Worm (Caenorhabditis elegans) whole organism, L1 larva: ENCODE measurements around the gene B0334.5.
A peak's percentile ranks its signal among the peaks of the same experiment; 100 is the strongest.

Experiments
- Y116A8C.19 ChIP-seq: sonication (generic microtip); optimal IDR thresholded peaks from 2 replicates; lab custom pipeline; 2016; ENCODE audit warnings: missing compliant biosample characterization, missing genetic modification characterization, borderline replicate concordance
- aly-2 ChIP-seq: fragments of 150-350 bp; optimal IDR thresholded peaks from 2 replicates; lab custom pipeline; 2014; ENCODE audit warnings: missing biosample characterization, missing genetic modification characterization
- blmp-1 ChIP-seq: fragments of 150-350 bp; optimal IDR thresholded peaks from 2 replicates; lab custom pipeline; 2014; ENCODE audit warnings: missing biosample characterization, missing genetic modification characterization
- ceh-63 ChIP-seq: fragments of 200-800 bp; sonication (Bioruptor generic); optimal IDR thresholded peaks from 2 replicates; lab custom pipeline; 2018; ENCODE audit warnings: mild to moderate bottlenecking, missing genetic modification characterization, missing compliant biosample characterization
- ceh-82 ChIP-seq, 3 experiments: fragments of 150-350 bp in 1 of 3; sonication (generic microtip) in 2 of 3; optimal IDR thresholded peaks; 2 replicates each; lab custom pipeline; 2014 to 2017; ENCODE audit warnings: missing biosample characterization in 3 of 3, missing genetic modification characterization in 3 of 3
- ceh-90 ChIP-seq: sonication (generic microtip); optimal IDR thresholded peaks from 2 replicates; lab custom pipeline; 2016; ENCODE audit warnings: missing genetic modification characterization, missing compliant biosample characterization
- dpl-1 ChIP-seq, 3 experiments: fragments of 150-350 bp in 2 of 3; sonication (generic microtip) in 1 of 3; optimal IDR thresholded peaks; 2 replicates each; lab custom pipeline; 2014 to 2017; ENCODE audit warnings: missing biosample characterization in 3 of 3, missing genetic modification characterization in 3 of 3, missing genetic modification reagents in 3 of 3
- efl-1 ChIP-seq, 4 experiments: fragments of 150-350 bp; optimal IDR thresholded peaks in 3 of 4; peaks in 1 of 4; 1 replicate in 1 of 4; 2 replicates in 3 of 4; lab custom pipeline; 2014; ENCODE audit warnings: missing biosample characterization in 2 of 4, missing genetic modification characterization in 2 of 4, missing genetic modification reagents in 2 of 4
- elt-2 ChIP-seq: sonication (generic microtip); optimal IDR thresholded peaks from 2 replicates; lab custom pipeline; 2016; ENCODE audit warnings: missing genetic modification characterization, mild to moderate bottlenecking, inconsistent platforms, missing compliant biosample characterization, missing genetic modification reagents
- fkh-8 ChIP-seq: sonication (generic microtip); optimal IDR thresholded peaks from 2 replicates; lab custom pipeline; 2016; ENCODE audit warnings: mild to moderate bottlenecking, missing genetic modification characterization, missing compliant biosample characterization
- grh-1 ChIP-seq: fragments of 200-800 bp; sonication (Bioruptor generic); IDR thresholded peaks from 2 replicates; pipeline ENCODE4 v1.3.6; 2022; ENCODE audit warnings: missing genetic modification reagents, missing genetic modification characterization, missing compliant biosample characterization
- hlh-4 ChIP-seq: sonication (generic microtip); optimal IDR thresholded peaks from 2 replicates; lab custom pipeline; 2016; ENCODE audit warnings: mild to moderate bottlenecking, missing genetic modification characterization, missing compliant biosample characterization
- irx-1 ChIP-seq: sonication (generic microtip); optimal IDR thresholded peaks from 2 replicates; lab custom pipeline; 2016; ENCODE audit warnings: missing genetic modification characterization, missing compliant biosample characterization
- lin-14 ChIP-seq: fragments of 200-800 bp; sonication (Bioruptor generic); optimal IDR thresholded peaks from 2 replicates; lab custom pipeline; 2018; ENCODE audit warnings: mild to moderate bottlenecking, missing genetic modification characterization, moderate library complexity, missing compliant biosample characterization
- lin-15B ChIP-seq: fragments of 150-350 bp; sonication (generic microtip); optimal IDR thresholded peaks from 3 replicates; lab custom pipeline; 2014; ENCODE audit warnings: missing biosample characterization, missing genetic modification characterization
- lin-35 ChIP-seq, 2 experiments: fragments of 150-350 bp; optimal IDR thresholded peaks; 2 replicates each; lab custom pipeline; 2014; ENCODE audit warnings: missing biosample characterization in 2 of 2, missing genetic modification characterization in 2 of 2, missing genetic modification reagents in 2 of 2
- lin-39 ChIP-seq: fragments of 150-350 bp; optimal IDR thresholded peaks from 2 replicates; lab custom pipeline; 2014; ENCODE audit warnings: missing biosample characterization, missing genetic modification reagents, missing genetic modification characterization
- lsy-2 ChIP-seq, 2 experiments: fragments of 150-350 bp; optimal IDR thresholded peaks; 2 replicates each; lab custom pipeline; 2014; ENCODE audit warnings: missing biosample characterization in 2 of 2, missing genetic modification characterization in 2 of 2
- mef-2 ChIP-seq: fragments of 150-350 bp; optimal IDR thresholded peaks from 2 replicates; lab custom pipeline; 2014; ENCODE audit warnings: missing biosample characterization, missing genetic modification characterization
- mep-1 ChIP-seq: fragments of 150-350 bp; optimal IDR thresholded peaks from 2 replicates; lab custom pipeline; 2014; ENCODE audit warnings: missing biosample characterization, missing genetic modification characterization
- nhr-19 ChIP-seq: fragments of 200-800 bp; sonication (Bioruptor generic); conservative IDR thresholded peaks from 2 replicates; pipeline ENCODE4 v1.3.6; 2022; ENCODE audit warnings: missing genetic modification characterization, missing compliant biosample characterization
- nhr-20 ChIP-seq: sonication (generic microtip); optimal IDR thresholded peaks from 2 replicates; lab custom pipeline; 2016; ENCODE audit warnings: mild to moderate bottlenecking, missing genetic modification characterization, missing compliant biosample characterization
- nhr-47 ChIP-seq: sonication (generic microtip); optimal IDR thresholded peaks from 2 replicates; lab custom pipeline; 2016; ENCODE audit warnings: mild to moderate bottlenecking, missing genetic modification characterization, moderate library complexity, missing compliant biosample characterization
- nhr-71 ChIP-seq: sonication (generic microtip); optimal IDR thresholded peaks from 2 replicates; lab custom pipeline; 2016; ENCODE audit warnings: mild to moderate bottlenecking, missing genetic modification characterization, moderate library complexity, missing compliant biosample characterization
- nhr-84 ChIP-seq: sonication (generic microtip); optimal IDR thresholded peaks from 2 replicates; lab custom pipeline; 2017; ENCODE audit warnings: missing biosample characterization, missing genetic modification characterization
- nhr-90 ChIP-seq: sonication (generic microtip); optimal IDR thresholded peaks from 2 replicates; lab custom pipeline; 2016; ENCODE audit warnings: mild to moderate bottlenecking, missing genetic modification characterization, missing compliant biosample characterization; ENCODE audit not compliant: poor library complexity
- pag-3 ChIP-seq: sonication (generic microtip); optimal IDR thresholded peaks from 2 replicates; lab custom pipeline; 2017; ENCODE audit warnings: missing genetic modification characterization, mild to moderate bottlenecking, missing compliant biosample characterization, antibody characterized with exemption, borderline replicate concordance; ENCODE audit not compliant: insufficient read depth
- pax-3 ChIP-seq: fragments of 200-800 bp; sonication (Bioruptor generic); optimal IDR thresholded peaks from 2 replicates; lab custom pipeline; 2018; ENCODE audit warnings: mild to moderate bottlenecking, missing genetic modification characterization, moderate library complexity, missing compliant biosample characterization
- pqm-1 ChIP-seq: sonication (generic microtip); optimal IDR thresholded peaks from 3 replicates; lab custom pipeline; 2017; ENCODE audit warnings: missing biosample characterization, missing genetic modification characterization
- rnt-1 ChIP-seq: sonication (generic microtip); optimal IDR thresholded peaks from 2 replicates; lab custom pipeline; 2016; ENCODE audit warnings: mild to moderate bottlenecking, missing genetic modification characterization, moderate library complexity, missing compliant biosample characterization
- skn-1 ChIP-seq: fragments of 150-350 bp; optimal IDR thresholded peaks from 2 replicates; lab custom pipeline; 2014; ENCODE audit warnings: missing biosample characterization, missing genetic modification characterization
- snu-23 ChIP-seq: sonication (generic microtip); optimal IDR thresholded peaks from 2 replicates; lab custom pipeline; 2016; ENCODE audit warnings: missing genetic modification characterization, missing compliant biosample characterization
- sptf-1 ChIP-seq: fragments of 150-350 bp; optimal IDR thresholded peaks from 2 replicates; lab custom pipeline; 2014; ENCODE audit warnings: missing biosample characterization, missing genetic modification characterization
- sup-37 ChIP-seq: fragments of 200-800 bp; sonication (Bioruptor generic); optimal IDR thresholded peaks from 2 replicates; lab custom pipeline; 2018; ENCODE audit warnings: mild to moderate bottlenecking, missing genetic modification characterization, missing compliant biosample characterization
- unc-130 ChIP-seq: fragments of 150-350 bp; optimal IDR thresholded peaks from 2 replicates; lab custom pipeline; 2017; ENCODE audit warnings: missing biosample characterization, missing genetic modification characterization, inconsistent platforms
- unc-98 ChIP-seq: fragments of 200-800 bp; sonication (Bioruptor generic); IDR thresholded peaks from 2 replicates; pipeline ENCODE4 v1.3.6; 2022; ENCODE audit warnings: missing genetic modification characterization, missing compliant biosample characterization
- vab-15 ChIP-seq: sonication (generic microtip); optimal IDR thresholded peaks from 2 replicates; lab custom pipeline; 2017; ENCODE audit warnings: missing genotype, mild to moderate bottlenecking, missing genetic modification characterization, missing compliant biosample characterization
- zag-1 ChIP-seq: fragments of 150-350 bp; optimal IDR thresholded peaks from 2 replicates; lab custom pipeline; 2014; ENCODE audit warnings: missing biosample characterization, missing genetic modification characterization
- zip-4 ChIP-seq: fragments of 200-800 bp; sonication (Bioruptor generic); optimal IDR thresholded peaks from 2 replicates; lab custom pipeline; 2018; ENCODE audit warnings: mild to moderate bottlenecking, missing genetic modification characterization, moderate library complexity, missing compliant biosample characterization

Gene B0334.5

ce11 chrII:11535924-11536323 lies 38.5 kb downstream of the B0334.5 start:
- TF ChIP-seq ceh-63, result no peak
- TF ChIP-seq efl-1 (optimal IDR thresholded peaks at IDR 0.05; lab: Kevin White, UChicago), result no peak
- peak in 1 of 2 experiments; percentile 82 for TF ChIP-seq efl-1 (GFP tag; optimal IDR thresholded peaks at IDR 0.05 in 1 of 2; lab: Kevin White, UChicago)

- TF ChIP-seq irx-1 (tag; lab: Kevin White, UChicago) (no peak), mef-2 (tag; lab: Kevin White, UChicago) (no peak), nhr-20 (no peak), nhr-47 (tag; lab: Kevin White, UChicago) (no peak), sup-37 (GFP tag; lab: Kevin White, UChicago) (no peak), lin-35 (GFP tag; optimal IDR thresholded peaks at IDR 0.05; lab: Kevin White, UChicago) (no peak)
These were observed 39.0 kb downstream of the B0334.5 start for ce11 chrII:11536505-11536904.

ce11 chrII:11537115-11537514 lies 39.6 kb downstream of the B0334.5 start:
- TF ChIP-seq blmp-1 (tag; lab: Kevin White, UChicago) (peak; percentile 28), grh-1 (GFP tag; lab: Robert Waterston, UW) (no peak)

- TF ChIP-seq zip-4 (GFP tag; lab: Kevin White, UChicago), result no peak
- TF ChIP-seq lin-15B (tag; lab: Kevin White, UChicago), result no peak
- no peak for TF ChIP-seq elt-2 (tag; lab: Kevin White, UChicago)
- no peak for TF ChIP-seq aly-2 (tag; lab: Kevin White, UChicago)
- no peak for TF ChIP-seq unc-98 (GFP tag; lab: Robert Waterston, UW)
- TF ChIP-seq Y116A8C.19 (tag; lab: Kevin White, UChicago), result no peak
- no peak for TF ChIP-seq unc-130 (tag; lab: Kevin White, UChicago)
- TF ChIP-seq, all 84 proteins: peak for 0
These were observed 40.1 kb downstream of the B0334.5 start for ce11 chrII:11537606-11538016.

- no peak for TF ChIP-seq efl-1 (optimal IDR thresholded peaks at IDR 0.05; lab: Kevin White, UChicago)
- TF ChIP-seq efl-1 (GFP tag; optimal IDR thresholded peaks at IDR 0.05 in 1 of 2; lab: Kevin White, UChicago), result peak in 1 of 2 experiments; percentile 45
- no peak for TF ChIP-seq grh-1 (GFP tag; lab: Robert Waterston, UW)
- peak; percentile 9 for TF ChIP-seq snu-23 (GFP tag; lab: Kevin White, UChicago)
- TF ChIP-seq irx-1 (tag; lab: Kevin White, UChicago), result no peak
- no peak for TF ChIP-seq fkh-8 (tag; lab: Kevin White, UChicago)
These were observed 41.3 kb downstream of the B0334.5 start, which contains the start of gene Y62F5A.9 for ce11 chrII:11538741-11539140. Y62F5A.9 (minus strand) TSS chrII:11538841.

- TF ChIP-seq nhr-84 (tag; lab: Kevin White, UChicago), result no peak
- TF ChIP-seq nhr-20, result peak; percentile 9
- TF ChIP-seq snu-23 (GFP tag; lab: Kevin White, UChicago), result peak; percentile 40
- TF ChIP-seq nhr-71 (tag; lab: Kevin White, UChicago), result peak; percentile 25
- TF ChIP-seq lin-39 (tag; lab: Kevin White, UChicago), result no peak
- TF ChIP-seq rnt-1 (tag; lab: Kevin White, UChicago), result peak; percentile 63
- TF ChIP-seq nhr-90 (tag; lab: Kevin White, UChicago), result no peak
- TF ChIP-seq lsy-2 (tag; optimal IDR thresholded peaks at IDR 0.05; lab: Kevin White, UChicago), result peak in 1 of 2 experiments; percentile 46
- TF ChIP-seq unc-98 (GFP tag; lab: Robert Waterston, UW), result no peak
- peak; percentile 18 for TF ChIP-seq skn-1
- peak; percentile 22 for TF ChIP-seq ceh-90 (tag; lab: Kevin White, UChicago)
- no peak for TF ChIP-seq hlh-4 (tag; lab: Kevin White, UChicago)
- peak; percentile 3 to 28 for TF ChIP-seq lin-35 (GFP tag; optimal IDR thresholded peaks at IDR 0.05; lab: Kevin White, UChicago)
- TF ChIP-seq vab-15 (tag; lab: Kevin White, UChicago), result no peak
- peak; percentile 69 for TF ChIP-seq mep-1 (tag; lab: Kevin White, UChicago)
- no peak for TF ChIP-seq zag-1 (tag; lab: Kevin White, UChicago)
- TF ChIP-seq pqm-1 (tag; lab: Kevin White, UChicago), result no peak
- no peak for TF ChIP-seq ceh-63
- TF ChIP-seq sptf-1 (tag; lab: Kevin White, UChicago), result no peak
- peak in 1 of 3 experiments; percentile 24 for TF ChIP-seq dpl-1 (GFP tag; optimal IDR thresholded peaks at IDR 0.05; lab: Kevin White, UChicago)
- no peak for TF ChIP-seq irx-1 (tag; lab: Kevin White, UChicago)
- no peak for TF ChIP-seq pax-3
- TF ChIP-seq pag-3, result no peak
- no peak for TF ChIP-seq Y116A8C.19 (tag; lab: Kevin White, UChicago)
- no peak for TF ChIP-seq nhr-19 (GFP tag; lab: Robert Waterston, UW)
- no peak for TF ChIP-seq lin-15B (tag; lab: Kevin White, UChicago)
- peak; percentile 91 for TF ChIP-seq blmp-1 (tag; lab: Kevin White, UChicago)
- TF ChIP-seq ceh-82 (tag; optimal IDR thresholded peaks at IDR 0.05; lab: Kevin White, UChicago), result peak in 1 of 3 experiments; percentile 35
- peak; percentile 46 for TF ChIP-seq lin-14 (GFP tag; lab: Kevin White, UChicago)
These were observed 44.9 kb downstream of the B0334.5 start, which contains the start of gene gtf-2E2 for ce11 chrII:11542385-11542784. gtf-2E2 (minus strand) TSS chrII:11542495.
